Worm (Caenorhabditis elegans) whole organism, L4/young adult: ENCODE measurements around the gene nspe-1.

Source experiments
- W03F9.2 ChIP-seq: fragments of 150-350 bp; optimal IDR thresholded peaks from 2 replicates; lab custom pipeline; 2014; ENCODE audit warnings: missing biosample characterization, missing genetic modification characterization
- dao-5 ChIP-seq: sonication (generic microtip); optimal IDR thresholded peaks from 2 replicates; lab custom pipeline; 2016; ENCODE audit warnings: missing genotype, missing genetic modification characterization, moderate library complexity, missing compliant biosample characterization
- him-1 ChIP-seq: sonication (generic microtip); optimal IDR thresholded peaks from 2 replicates; lab custom pipeline; 2016; ENCODE audit warnings: missing genotype, missing genetic modification reagents, missing genetic modification characterization, missing compliant biosample characterization

ce11 chrII:12622843-12623242 is 2.2 kb upstream of the nspe-1 start:
- TF ChIP-seq him-1 (tag; lab: Kevin White, UChicago) (no peak), dao-5 (tag; lab: Kevin White, UChicago) (no peak), W03F9.2 (tag; lab: Kevin White, UChicago) (no peak)
